Worm (Caenorhabditis elegans): Measurements from ENCODE around the gene puf-8.

The puf-8 gene

ce11 chrII:7337469-7337893 lies 39.4 kb upstream of the puf-8 start (continued):
- TF ChIP-seq akir-1 (GFP tag; optimal IDR thresholded peaks at IDR 0.05) = no peak
- TF ChIP-seq hmg-20 (GFP tag; IDR thresholded peaks at IDR 0.05) = no peak
- peak; percentile 86 for TF ChIP-seq atf-7 (tag; optimal IDR thresholded peaks at IDR 0.05)
- no peak for TF ChIP-seq him-1 (tag; optimal IDR thresholded peaks at IDR 0.05)
- no peak for TF ChIP-seq nfya-2 (GFP tag; IDR thresholded peaks at IDR 0.05)
- peak; percentile 54; the same call in 1 of the 2 replicates for TF ChIP-seq K11D2.4 (GFP tag; IDR thresholded peaks at IDR 0.05)
- TF ChIP-seq hsf-1 (GFP tag; IDR thresholded peaks at IDR 0.05) = no peak
- TF ChIP-seq D2030.7 (GFP tag; IDR thresholded peaks at IDR 0.05) = no peak
- TF ChIP-seq sea-2 (GFP tag; IDR thresholded peaks at IDR 0.05) = no peak
- TF ChIP-seq snpc-4 (GFP tag; optimal IDR thresholded peaks at IDR 0.05) = no peak
- peak in 2 of 4 experiments; percentile 9 to 61 for TF ChIP-seq snpc-4 (tag; optimal IDR thresholded peaks at IDR 0.05)
- peak; percentile 74 for TF ChIP-seq K12H6.12 (tag; optimal IDR thresholded peaks at IDR 0.05)
- no peak for TF ChIP-seq hlh-26 (GFP tag; conservative IDR thresholded peaks at IDR 0.05)
- TF ChIP-seq ccch-3 (GFP tag; optimal IDR thresholded peaks at IDR 0.05) = no peak
- peak; percentile 44; the same call in 1 of the 2 replicates for TF ChIP-seq cebp-1 (GFP tag; IDR thresholded peaks at IDR 0.05)
- no peak for TF ChIP-seq cebp-1 (tag; optimal IDR thresholded peaks at IDR 0.05)
- TF ChIP-seq ceh-91 (GFP tag; IDR thresholded peaks at IDR 0.05) = no peak

ce11 chrII:7331224-7331623 lies 33.2 kb upstream of the puf-8 start, which contains the start of gene npax-1:
npax-1 (minus strand) TSS chrII:7331324.
- TF ChIP-seq mes-4 (tag; optimal IDR thresholded peaks at IDR 0.05) = no peak
- no peak for TF ChIP-seq hlh-26 (GFP tag; conservative IDR thresholded peaks at IDR 0.05)
- TF ChIP-seq ztf-26 (tag; optimal IDR thresholded peaks at IDR 0.05) = no peak
- no peak for TF ChIP-seq nhr-27 (tag; optimal IDR thresholded peaks at IDR 0.05)
- no peak for TF ChIP-seq ztf-22 (GFP tag; optimal IDR thresholded peaks at IDR 0.05)
- TF ChIP-seq efl-1 (GFP tag; optimal IDR thresholded peaks at IDR 0.05) = no peak
- no peak for TF ChIP-seq nhr-179 (tag; optimal IDR thresholded peaks at IDR 0.05)
- no peak for TF ChIP-seq ccch-3 (GFP tag; optimal IDR thresholded peaks at IDR 0.05)
- no peak for TF ChIP-seq F52B5.7 (tag; optimal IDR thresholded peaks at IDR 0.05)
- TF ChIP-seq unc-130 (GFP tag; optimal IDR thresholded peaks at IDR 0.05) = no peak
- TF ChIP-seq T07F8.4 (tag; optimal IDR thresholded peaks at IDR 0.05) = no peak
- TF ChIP-seq F22D6.2 (tag; optimal IDR thresholded peaks at IDR 0.05) = no peak

DNA sequence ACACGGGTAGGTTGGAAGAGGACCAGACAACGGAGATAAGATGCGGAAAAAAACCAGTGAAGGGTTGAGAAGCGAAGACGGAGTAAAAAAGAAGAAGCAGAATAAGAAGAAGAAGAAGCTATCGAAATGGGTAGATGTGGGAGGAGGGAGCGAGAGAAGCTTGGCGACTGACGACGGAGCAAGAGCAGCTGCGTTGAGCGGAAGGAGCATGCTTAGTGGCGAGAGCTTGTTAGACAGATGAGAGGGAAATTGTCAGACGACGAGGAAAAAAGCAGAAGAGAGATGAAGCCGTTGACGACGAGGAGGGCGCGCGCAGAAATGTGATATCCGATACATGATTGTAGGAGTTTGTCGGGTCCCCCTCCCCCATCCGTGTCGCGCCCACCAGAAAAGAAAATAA lies 28.9 kb upstream of the puf-8 start:
- TF ChIP-seq F52B5.7 (tag; optimal IDR thresholded peaks at IDR 0.05) = no peak
- TF ChIP-seq zfh-2 (GFP tag; conservative IDR thresholded peaks at IDR 0.05) = peak; percentile 90
- TF ChIP-seq ceh-27 (GFP tag; optimal IDR thresholded peaks at IDR 0.05) = peak; percentile 1
- no peak for TF ChIP-seq lin-26 (GFP tag; IDR thresholded peaks at IDR 0.05)
- TF ChIP-seq ceh-91 (GFP tag; IDR thresholded peaks at IDR 0.05) = no peak
- TF ChIP-seq hrde-1 (tag; optimal IDR thresholded peaks at IDR 0.05; ENCODE audit: borderline replicate concordance) = no peak
- 0 out of 2 replicates have a peak, but pooled peaks have one; percentile 20 for TF ChIP-seq bed-2 (GFP tag; IDR thresholded peaks at IDR 0.05)
- no peak for TF ChIP-seq B0336.3 (GFP tag; IDR thresholded peaks at IDR 0.05)
- no peak for TF ChIP-seq rcor-1 (GFP tag; IDR thresholded peaks at IDR 0.05)
- TF ChIP-seq lin-40 (tag; optimal IDR thresholded peaks at IDR 0.05) = peak; percentile 48
- peak; percentile 59 for TF ChIP-seq K12H6.12 (tag; optimal IDR thresholded peaks at IDR 0.05)
- TF ChIP-seq egrh-3 (GFP tag; IDR thresholded peaks at IDR 0.05) = 0 out of 2 replicates have a peak, but pooled peaks have one; percentile 48
- no peak for TF ChIP-seq nhr-179 (tag; optimal IDR thresholded peaks at IDR 0.05)
- TF ChIP-seq snpc-4 (GFP tag; optimal IDR thresholded peaks at IDR 0.05) = no peak
- no peak for TF ChIP-seq snpc-4 (tag; optimal IDR thresholded peaks at IDR 0.05)
- TF ChIP-seq F37B4.10 (GFP tag; IDR thresholded peaks at IDR 0.05) = no peak
- 0 out of 2 replicates have a peak, but pooled peaks have one; percentile 12 for TF ChIP-seq hmg-1.2 (GFP tag; IDR thresholded peaks at IDR 0.05)
- peak; percentile 18 for TF ChIP-seq zim-3 (tag; optimal IDR thresholded peaks at IDR 0.05)
- no peak for TF ChIP-seq hmg-20 (GFP tag; IDR thresholded peaks at IDR 0.05)

Data from whole organism, young adult.